Fruit fly (Drosophila melanogaster) whole organism, embryonic: ENCODE measurements around the gene CG17652.

Source experiments
- CG10209 ChIP-seq: fragments of 200-800 bp; sonication (Bioruptor generic); optimal IDR thresholded peaks from 3 replicates; lab custom pipeline; 2017; ENCODE audit warnings: missing biosample characterization, mild to moderate bottlenecking, missing genetic modification characterization, missing genetic modification reagents
- CG10267 ChIP-seq: fragments of 200-800 bp; sonication (Bioruptor generic); optimal IDR thresholded peaks from 2 replicates; lab custom pipeline; 2018; ENCODE audit warnings: missing biosample characterization, mild to moderate bottlenecking, missing genetic modification characterization, moderate library complexity
- CG10959 ChIP-seq: fragments of 200-800 bp; sonication (Bioruptor generic); IDR thresholded peaks from 2 replicates; pipeline ENCODE4 v1.3.6; 2022; ENCODE audit warnings: missing biosample characterization, missing genetic modification characterization
- CG12299 ChIP-seq: fragments of 200-800 bp; sonication (Bioruptor generic); optimal IDR thresholded peaks from 2 replicates; lab custom pipeline; 2018; ENCODE audit warnings: missing biosample characterization, mild to moderate bottlenecking, missing genetic modification characterization
- CG13287 ChIP-seq: fragments of 200-800 bp; sonication (Bioruptor generic); IDR thresholded peaks from 2 replicates; pipeline ENCODE4 v1.3.6; 2022; ENCODE audit warnings: missing biosample characterization, missing genetic modification characterization; ENCODE audit not compliant: partially characterized antibody
- CG13424 ChIP-seq: fragments of 200-800 bp; sonication (Bioruptor generic); optimal IDR thresholded peaks from 2 replicates; lab custom pipeline; 2019; ENCODE audit warnings: missing biosample characterization, mild to moderate bottlenecking, missing genetic modification characterization, moderate library complexity
- CG14050 ChIP-seq: fragments of 200-800 bp; sonication (Bioruptor generic); IDR thresholded peaks from 3 replicates; pipeline ENCODE4 v1.3.6; 2022; ENCODE audit warnings: missing biosample characterization, missing genetic modification characterization
- CG14710 ChIP-seq: fragments of 200-800 bp; sonication (Bioruptor generic); optimal IDR thresholded peaks from 3 replicates; lab custom pipeline; 2019; ENCODE audit warnings: missing biosample characterization, mild to moderate bottlenecking, missing genetic modification characterization, moderate library complexity
- CG14965 ChIP-seq: fragments of 200-800 bp; sonication (Bioruptor generic); optimal IDR thresholded peaks from 2 replicates; lab custom pipeline; 2016; ENCODE audit warnings: missing biosample characterization, missing genetic modification characterization, borderline replicate concordance
- CG1529 ChIP-seq: fragments of 200-800 bp; sonication (Bioruptor generic); optimal IDR thresholded peaks from 3 replicates; lab custom pipeline; 2018; ENCODE audit warnings: missing biosample characterization, missing genetic modification characterization
- CG17829 ChIP-seq: fragments of 200-800 bp; optimal IDR thresholded peaks from 2 replicates; lab custom pipeline; 2019; ENCODE audit warnings: missing biosample characterization, mild to moderate bottlenecking, missing genetic modification characterization, moderate library complexity
- CG1792 ChIP-seq: fragments of 200-800 bp; sonication (Bioruptor generic); optimal IDR thresholded peaks from 2 replicates; lab custom pipeline; 2016; ENCODE audit warnings: missing biosample characterization, missing genetic modification characterization
- CG18619 ChIP-seq: fragments of 200-800 bp; sonication (Bioruptor generic); optimal IDR thresholded peaks from 3 replicates; lab custom pipeline; 2017; ENCODE audit warnings: missing biosample characterization, mild to moderate bottlenecking, missing genetic modification characterization
- CG34224 ChIP-seq: fragments of 200-800 bp; sonication (Bioruptor generic); IDR thresholded peaks from 3 replicates; pipeline ENCODE4 v1.3.6; 2022; ENCODE audit warnings: missing biosample characterization, missing genetic modification characterization; ENCODE audit not compliant: partially characterized antibody
- CG3838 ChIP-seq: fragments of 200-800 bp; sonication (Bioruptor generic); optimal IDR thresholded peaks from 3 replicates; lab custom pipeline; 2016; ENCODE audit warnings: missing biosample characterization, missing genetic modification characterization
- CG3847 ChIP-seq: fragments of 200-800 bp; sonication (Bioruptor generic); IDR thresholded peaks from 2 replicates; pipeline ENCODE4 v1.3.6; 2022; ENCODE audit warnings: missing biosample characterization, missing genetic modification characterization
- CG7271 ChIP-seq: fragments of 200-800 bp; sonication (Bioruptor generic); optimal IDR thresholded peaks from 2 replicates; lab custom pipeline; 2018; ENCODE audit warnings: missing biosample characterization, mild to moderate bottlenecking, missing genetic modification characterization, moderate library complexity
- CG7556 ChIP-seq: fragments of 200-800 bp; sonication (Bioruptor generic); optimal IDR thresholded peaks from 2 replicates; lab custom pipeline; 2017; ENCODE audit warnings: missing biosample characterization, mild to moderate bottlenecking, missing genetic modification characterization
- CG7987 ChIP-seq: fragments of 200-800 bp; sonication (Bioruptor generic); optimal IDR thresholded peaks from 2 replicates; lab custom pipeline; 2018; ENCODE audit warnings: missing biosample characterization, mild to moderate bottlenecking, missing genetic modification characterization, moderate library complexity
- CG8388 ChIP-seq: fragments of 200-800 bp; sonication (Bioruptor generic); optimal IDR thresholded peaks from 2 replicates; lab custom pipeline; 2019; ENCODE audit warnings: missing biosample characterization, mild to moderate bottlenecking, missing genetic modification characterization, moderate library complexity
- CG8765 ChIP-seq: fragments of 200-800 bp; sonication (Bioruptor generic); IDR thresholded peaks from 2 replicates; pipeline ENCODE4 v1.3.6; 2022; ENCODE audit warnings: missing biosample characterization, missing genetic modification characterization
- CHES-1-like ChIP-seq: fragments of 200-800 bp; sonication (Bioruptor generic); optimal IDR thresholded peaks from 2 replicates; lab custom pipeline; 2016; ENCODE audit warnings: missing biosample characterization, missing genetic modification characterization
- Doc3 ChIP-seq: fragments of 200-800 bp; sonication (Bioruptor generic); IDR thresholded peaks from 3 replicates; pipeline ENCODE4 v1.3.6; 2022; ENCODE audit warnings: missing biosample characterization, missing genetic modification characterization; ENCODE audit not compliant: partially characterized antibody
- Dref ChIP-seq: fragments of 200-800 bp; sonication (Bioruptor generic); IDR thresholded peaks from 2 replicates; pipeline ENCODE4 v1.3.6; 2022; ENCODE audit warnings: missing biosample characterization, missing genetic modification characterization
- Hmx ChIP-seq: fragments of 200-800 bp; sonication (Bioruptor generic); optimal IDR thresholded peaks from 2 replicates; lab custom pipeline; 2016; ENCODE audit warnings: missing biosample characterization, missing genetic modification characterization
- MBD-R2 ChIP-seq: fragments of 200-800 bp; sonication (Bioruptor generic); IDR thresholded peaks from 2 replicates; pipeline ENCODE4 v1.3.6; 2022; ENCODE audit warnings: missing biosample characterization, missing genetic modification characterization
- Meics ChIP-seq: fragments of 200-800 bp; sonication (Bioruptor generic); optimal IDR thresholded peaks from 2 replicates; lab custom pipeline; 2017; ENCODE audit warnings: missing biosample characterization, mild to moderate bottlenecking, missing genetic modification characterization
- Opbp ChIP-seq: fragments of 200-800 bp; sonication (Bioruptor generic); IDR thresholded peaks from 3 replicates; pipeline ENCODE4 v1.3.6; 2022; ENCODE audit warnings: missing biosample characterization, missing genetic modification characterization; ENCODE audit not compliant: partially characterized antibody
- Pdp1 ChIP-seq, 2 experiments: fragments of 200-800 bp; sonication (Bioruptor generic); optimal IDR thresholded peaks; 3 replicates each; lab custom pipeline; 2016; ENCODE audit warnings: missing biosample characterization in 2 of 2, missing genetic modification characterization in 2 of 2, mild to moderate bottlenecking in 1 of 2, moderate library complexity in 1 of 2
- Scr ChIP-seq: fragments of 200-800 bp; sonication (Bioruptor generic); IDR thresholded peaks from 2 replicates; pipeline ENCODE4 v1.3.6; 2022; ENCODE audit warnings: missing biosample characterization, missing genetic modification characterization; ENCODE audit not compliant: partially characterized antibody
- Ssrp ChIP-seq: fragments of 200-800 bp; sonication (Bioruptor generic); optimal IDR thresholded peaks from 2 replicates; lab custom pipeline; 2018; ENCODE audit warnings: missing biosample characterization, mild to moderate bottlenecking, missing genetic modification characterization, moderate library complexity
- ab ChIP-seq: fragments of 200-800 bp; sonication (Bioruptor generic); optimal IDR thresholded peaks from 2 replicates; lab custom pipeline; 2016; ENCODE audit warnings: missing biosample characterization, missing genetic modification characterization
- al ChIP-seq: fragments of 200-800 bp; sonication (Bioruptor generic); IDR thresholded peaks from 2 replicates; pipeline ENCODE4 v1.3.6; 2022; ENCODE audit warnings: missing biosample characterization, missing genetic modification characterization
- bbx ChIP-seq: fragments of 200-800 bp; sonication (Bioruptor generic); IDR thresholded peaks from 2 replicates; pipeline ENCODE4 v1.3.6; 2022; ENCODE audit warnings: missing biosample characterization, missing genetic modification characterization; ENCODE audit not compliant: partially characterized antibody
- cwo ChIP-seq: fragments of 200-800 bp; sonication (Bioruptor generic); optimal IDR thresholded peaks from 3 replicates; lab custom pipeline; 2017; ENCODE audit warnings: missing biosample characterization, missing genetic modification characterization, mild to moderate bottlenecking, moderate library complexity, missing genetic modification reagents
- dan ChIP-seq: fragments of 200-800 bp; sonication (Bioruptor generic); IDR thresholded peaks from 2 replicates; pipeline ENCODE4 v1.3.6; 2022; ENCODE audit warnings: missing biosample characterization, missing genetic modification characterization
- dimm ChIP-seq: fragments of 200-800 bp; sonication (Bioruptor generic); IDR thresholded peaks from 2 replicates; pipeline ENCODE4 v1.3.6; 2022; ENCODE audit warnings: missing biosample characterization, missing genetic modification characterization
- eve ChIP-seq, 2 experiments: fragments of >200 bp; optimal IDR thresholded peaks; 2 replicates each; lab custom pipeline; 2017; ENCODE audit warnings: missing biosample characterization in 2 of 2, missing genetic modification characterization in 2 of 2
- jigr1 ChIP-seq: fragments of 200-800 bp; sonication (Bioruptor generic); IDR thresholded peaks from 3 replicates; pipeline ENCODE4 v1.3.6; 2022; ENCODE audit warnings: missing biosample characterization, missing genetic modification characterization
- nau ChIP-seq: fragments of 200-800 bp; sonication (Bioruptor generic); optimal IDR thresholded peaks from 3 replicates; lab custom pipeline; 2017; ENCODE audit warnings: missing biosample characterization, mild to moderate bottlenecking, missing genetic modification characterization, missing genetic modification reagents
- nmo ChIP-seq: fragments of 200-800 bp; sonication (Bioruptor generic); optimal IDR thresholded peaks from 2 replicates; lab custom pipeline; 2018; ENCODE audit warnings: missing biosample characterization, mild to moderate bottlenecking, missing genetic modification characterization, moderate library complexity
- p53 ChIP-seq: fragments of 200-800 bp; sonication (Bioruptor generic); optimal IDR thresholded peaks from 2 replicates; lab custom pipeline; 2016; ENCODE audit warnings: missing biosample characterization, missing genetic modification characterization
- pfk ChIP-seq: fragments of 200-800 bp; sonication (Bioruptor generic); optimal IDR thresholded peaks from 2 replicates; lab custom pipeline; 2018; ENCODE audit warnings: missing biosample characterization, mild to moderate bottlenecking, missing genetic modification characterization, moderate library complexity
- pum ChIP-seq: fragments of 200-800 bp; sonication (Bioruptor generic); optimal IDR thresholded peaks from 2 replicates; lab custom pipeline; 2016; ENCODE audit warnings: missing biosample characterization, missing genetic modification characterization
- run ChIP-seq: fragments of 200-800 bp; sonication (Bioruptor generic); optimal IDR thresholded peaks from 3 replicates; lab custom pipeline; 2018; ENCODE audit warnings: missing biosample characterization, mild to moderate bottlenecking, missing genetic modification characterization
- sisA ChIP-seq: fragments of 200-800 bp; sonication (Bioruptor generic); IDR thresholded peaks from 2 replicates; pipeline ENCODE4 v1.3.6; 2022; ENCODE audit warnings: missing biosample characterization, missing genetic modification characterization
- toy ChIP-seq: fragments of 200-800 bp; sonication (Bioruptor generic); IDR thresholded peaks from 2 replicates; pipeline ENCODE4 v1.3.6; 2022; ENCODE audit warnings: missing biosample characterization, missing genetic modification characterization
- twi ChIP-seq: fragments of 200-800 bp; optimal IDR thresholded peaks from 2 replicates; lab custom pipeline; 2019; ENCODE audit warnings: missing biosample characterization, mild to moderate bottlenecking, missing genetic modification characterization, moderate library complexity
- vvl ChIP-seq: fragments of 200-800 bp; sonication (Bioruptor generic); IDR thresholded peaks from 2 replicates; pipeline ENCODE4 v1.3.6; 2022; ENCODE audit warnings: missing biosample characterization, missing genetic modification characterization
- zen2 ChIP-seq: fragments of 200-800 bp; sonication (Bioruptor generic); IDR thresholded peaks from 3 replicates; pipeline ENCODE4 v1.3.6; 2022; ENCODE audit warnings: missing biosample characterization, missing genetic modification characterization; ENCODE audit not compliant: partially characterized antibody

Gene CG17652

DNA sequence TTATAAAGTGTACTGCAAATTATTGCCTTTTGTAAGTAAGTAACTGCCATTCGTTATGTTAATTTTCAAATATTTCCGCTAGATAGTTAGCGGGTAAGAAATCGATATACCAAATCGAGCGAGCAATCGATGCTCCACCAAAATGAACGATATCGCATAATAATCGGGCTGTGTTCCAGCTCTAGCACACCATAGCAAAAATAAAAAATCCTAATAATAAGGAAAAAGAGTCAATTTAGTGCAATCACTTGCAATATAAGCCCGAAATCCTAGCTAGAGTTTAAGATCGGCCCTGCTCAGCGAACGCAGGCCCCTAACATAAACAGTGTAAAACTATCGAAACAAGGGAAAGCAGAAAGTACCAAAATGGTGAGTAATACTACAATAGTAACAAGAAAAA is 27.4 kb downstream of the CG17652 start, which contains the start of gene cpb (continued):
- TF ChIP-seq CG14050 (no peak), CG14965 (GFP tag; lab: Kevin White, UChicago) (no peak), twi (no peak), Pdp1 (GFP tag; optimal IDR thresholded peaks at IDR 0.05; lab: Kevin White, UChicago) (peak in 1 of 2 experiments; percentile 15), CG14710 (tag; lab: Kevin White, UChicago) (peak; percentile 22), CG10209 (GFP tag; lab: Kevin White, UChicago) (no peak), CHES-1-like (GFP tag; lab: Kevin White, UChicago) (no peak), pum (no peak), eve (GFP tag; optimal IDR thresholded peaks at IDR 0.05; lab: Kevin White, UChicago) (no peak), run (tag; lab: Kevin White, UChicago) (no peak), MBD-R2 (peak; percentile 39; the same call in 1 of the 2 replicates), Ssrp (no peak), nau (GFP tag; lab: Kevin White, UChicago) (no peak), CG13287 (peak; percentile 92), CG7271 (no peak), cwo (GFP tag; lab: Kevin White, UChicago) (no peak), nmo (GFP tag; lab: Kevin White, UChicago) (no peak), CG10267 (tag; lab: Kevin White, UChicago) (peak; percentile 26), zen2 (GFP tag; lab: Robert Waterston, UW) (peak; percentile 88; the same call in 2 of the 3 replicates), CG17829 (tag; lab: Kevin White, UChicago) (no peak), CG12299 (peak; percentile 54), sisA (GFP tag; lab: Robert Waterston, UW) (no peak), CG18619 (GFP tag; lab: Kevin White, UChicago) (no peak), Dref (GFP tag; lab: Robert Waterston, UW) (peak; percentile 95), CG7987 (no peak), Scr (GFP tag; lab: Robert Waterston, UW) (peak; percentile 88), CG10959 (GFP tag; lab: Robert Waterston, UW) (no peak), CG8765 (no peak), CG3847 (GFP tag; lab: Robert Waterston, UW) (no peak), CG1792 (GFP tag; lab: Kevin White, UChicago) (no peak), pfk (GFP tag; lab: Kevin White, UChicago) (no peak), CG1529 (GFP tag; lab: Kevin White, UChicago) (no peak), CG8388 (GFP tag; lab: Kevin White, UChicago) (no peak), toy (GFP tag; lab: Robert Waterston, UW) (no peak), vvl (peak; percentile 53; the same call in 1 of the 2 replicates), Opbp (GFP tag; lab: Robert Waterston, UW) (peak; percentile 93), CG3838 (GFP tag; lab: Kevin White, UChicago) (no peak), bbx (GFP tag; lab: Robert Waterston, UW) (peak; percentile 92), al (no peak), p53 (GFP tag; lab: Kevin White, UChicago) (no peak), Doc3 (GFP tag; lab: Robert Waterston, UW) (peak; percentile 83), dimm (no peak), Hmx (GFP tag; lab: Kevin White, UChicago) (no peak), dan (GFP tag; lab: Robert Waterston, UW) (no peak), ab (no peak), CG34224 (peak; percentile 96), Meics (no peak), CG13424 (tag; lab: Kevin White, UChicago) (no peak), CG7556 (GFP tag; lab: Kevin White, UChicago) (no peak), jigr1 (GFP tag; lab: Robert Waterston, UW) (no peak)
